Fruit fly (Drosophila melanogaster) whole organism, pupa: ENCODE data around the gene ind.

Experiments
- CG10348 ChIP-seq: fragments of 200-800 bp; sonication (Bioruptor generic); IDR thresholded peaks from 2 replicates; pipeline ENCODE4 v1.3.6; 2022; ENCODE audit warnings: missing biosample characterization, missing genetic modification characterization
- CG12605 ChIP-seq: fragments of 200-800 bp; sonication (Bioruptor generic); IDR thresholded peaks from 2 replicates; pipeline ENCODE4 v1.3.6; 2022; ENCODE audit warnings: missing biosample characterization, missing genetic modification characterization
- CG13204 ChIP-seq: fragments of 200-800 bp; sonication (Bioruptor generic); optimal IDR thresholded peaks from 2 replicates; lab custom pipeline; 2018; ENCODE audit warnings: missing biosample characterization, mild to moderate bottlenecking, missing genetic modification characterization, moderate library complexity
- CG14655 ChIP-seq: fragments of 200-800 bp; sonication (Bioruptor generic); optimal IDR thresholded peaks from 3 replicates; lab custom pipeline; 2017; ENCODE audit warnings: mild to moderate bottlenecking, missing biosample characterization, missing genetic modification reagents, missing genetic modification characterization
- CG15710 ChIP-seq: fragments of 200-800 bp; sonication (Bioruptor generic); optimal IDR thresholded peaks from 2 replicates; lab custom pipeline; 2018; ENCODE audit warnings: missing biosample characterization, mild to moderate bottlenecking, missing genetic modification characterization, moderate library complexity
- CG17806 ChIP-seq: fragments of 200-800 bp; sonication (Bioruptor generic); optimal IDR thresholded peaks from 2 replicates; lab custom pipeline; 2018; ENCODE audit warnings: missing biosample characterization, mild to moderate bottlenecking, missing genetic modification characterization, moderate library complexity
- CG32121 ChIP-seq: fragments of 200-800 bp; sonication (Bioruptor generic); IDR thresholded peaks from 2 replicates; pipeline ENCODE4 v1.3.6; 2022; ENCODE audit warnings: missing biosample characterization, missing genetic modification characterization
- CG34367 ChIP-seq: fragments of 200-800 bp; sonication (Bioruptor generic); optimal IDR thresholded peaks from 2 replicates; lab custom pipeline; 2018; ENCODE audit warnings: missing biosample characterization, mild to moderate bottlenecking, missing genetic modification characterization
- CG4496 ChIP-seq: fragments of 200-800 bp; sonication (Bioruptor generic); IDR thresholded peaks from 3 replicates; pipeline ENCODE4 v1.3.6; 2022; ENCODE audit warnings: missing biosample characterization, missing genetic modification characterization
- CG8159 ChIP-seq: fragments of 200-800 bp; sonication (Bioruptor generic); optimal IDR thresholded peaks from 3 replicates; lab custom pipeline; 2018; ENCODE audit warnings: missing biosample characterization, mild to moderate bottlenecking, missing genetic modification characterization, moderate library complexity
- CG8301 ChIP-seq: fragments of 200-800 bp; sonication (Bioruptor generic); optimal IDR thresholded peaks from 2 replicates; lab custom pipeline; 2018; ENCODE audit warnings: missing biosample characterization, mild to moderate bottlenecking, missing genetic modification characterization
- CG9948 ChIP-seq: fragments of 200-800 bp; sonication (Bioruptor generic); optimal IDR thresholded peaks from 2 replicates; lab custom pipeline; 2018; ENCODE audit warnings: missing biosample characterization, mild to moderate bottlenecking, missing genetic modification characterization, moderate library complexity
- D1 ChIP-seq: fragments of 200-800 bp; sonication (Bioruptor generic); optimal IDR thresholded peaks from 2 replicates; lab custom pipeline; 2018; ENCODE audit warnings: missing biosample characterization, mild to moderate bottlenecking, missing genetic modification characterization, moderate library complexity
- EcR ChIP-seq: fragments of 200-800 bp; sonication (Bioruptor generic); optimal IDR thresholded peaks from 3 replicates; lab custom pipeline; 2019; ENCODE audit warnings: missing biosample characterization, missing genetic modification characterization, mild to moderate bottlenecking, moderate library complexity, missing genetic modification reagents
- Ets98B ChIP-seq: fragments of 200-800 bp; sonication (Bioruptor generic); IDR thresholded peaks from 2 replicates; pipeline ENCODE4 v1.3.6; 2022; ENCODE audit warnings: missing biosample characterization, missing genetic modification characterization
- Pif1A ChIP-seq: fragments of 200-800 bp; sonication (Bioruptor generic); optimal IDR thresholded peaks from 3 replicates; lab custom pipeline; 2016; ENCODE audit warnings: missing biosample characterization, missing genetic modification characterization
- Pif1B ChIP-seq: fragments of 200-800 bp; sonication (Bioruptor generic); optimal IDR thresholded peaks from 3 replicates; lab custom pipeline; 2016; ENCODE audit warnings: missing biosample characterization, missing genetic modification characterization
- Snoo ChIP-seq: fragments of 200-800 bp; sonication (Bioruptor generic); optimal IDR thresholded peaks from 3 replicates; lab custom pipeline; 2017; ENCODE audit warnings: missing biosample characterization, mild to moderate bottlenecking, missing genetic modification characterization, inconsistent platforms
- fd96Ca ChIP-seq: fragments of 200-800 bp; sonication (Bioruptor generic); IDR thresholded peaks from 3 replicates; pipeline ENCODE4 v1.3.6; 2022; ENCODE audit warnings: missing biosample characterization, missing genetic modification characterization
- gl ChIP-seq: fragments of 200-800 bp; sonication (Bioruptor generic); optimal IDR thresholded peaks from 2 replicates; lab custom pipeline; 2018; ENCODE audit warnings: missing biosample characterization, mild to moderate bottlenecking, missing genetic modification characterization
- rn ChIP-seq: fragments of 200-800 bp; sonication (Bioruptor generic); IDR thresholded peaks from 2 replicates; pipeline ENCODE4 v1.3.6; 2022; ENCODE audit warnings: missing biosample characterization, missing genetic modification characterization

Gene ind

DNA sequence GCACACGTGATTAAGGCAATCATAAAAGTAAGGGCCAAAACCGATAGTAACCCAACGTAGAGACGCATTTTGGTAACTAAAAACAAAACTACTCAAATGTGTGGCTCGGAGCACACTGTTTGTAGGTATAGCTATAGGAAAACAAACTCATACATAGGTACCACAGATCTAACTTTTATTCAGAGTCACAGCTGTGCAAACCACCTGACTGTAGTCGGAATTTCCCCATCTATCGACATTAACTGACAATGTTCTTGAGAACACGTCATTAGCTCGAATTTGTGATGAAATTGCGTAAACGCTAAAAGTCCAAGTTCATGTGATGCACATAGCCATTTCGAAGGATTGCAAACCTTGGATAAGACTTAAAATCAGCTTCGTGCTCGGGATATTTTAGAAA, 5.7 kb upstream of the ind start, which contains the start of gene CG43678:
Gene CG43678, minus strand, starts transcription at position 101 of the 400 bp plus-strand sequence.
- TF ChIP-seq CG10348 (GFP tag; lab: Robert Waterston, UW) (no peak), CG13204 (GFP tag; lab: Kevin White, UChicago) (no peak), rn (GFP tag; lab: Robert Waterston, UW) (no peak), Pif1B (GFP tag; lab: Kevin White, UChicago) (no peak), CG4496 (GFP tag; lab: Robert Waterston, UW) (no peak), CG9948 (no peak), CG8159 (tag; lab: Kevin White, UChicago) (no peak), CG17806 (tag; lab: Kevin White, UChicago) (no peak), Ets98B (no peak), CG14655 (GFP tag; lab: Kevin White, UChicago) (no peak), D1 (tag; lab: Kevin White, UChicago) (no peak)

DNA sequence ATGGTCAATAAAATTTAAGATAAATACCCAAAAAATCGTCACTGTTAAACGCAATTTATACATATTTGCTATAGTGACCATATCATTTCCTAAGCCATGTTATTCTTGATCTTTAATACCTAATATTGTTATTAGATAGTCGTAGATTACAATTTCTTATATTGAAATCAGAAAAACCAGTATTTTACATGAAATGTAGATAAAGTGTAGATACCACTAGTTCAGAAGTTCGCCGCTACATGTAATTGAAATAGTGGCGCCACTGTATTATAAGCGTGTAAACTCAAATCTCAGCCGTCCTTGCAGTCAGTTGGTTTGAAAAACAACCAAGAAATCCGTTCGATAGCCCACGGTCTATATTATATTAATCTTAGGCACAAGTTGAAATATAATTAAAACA, 4.4 kb upstream of the ind start:
- TF ChIP-seq CG8301 (tag; lab: Kevin White, UChicago): no peak
- TF ChIP-seq Pif1A (GFP tag; lab: Kevin White, UChicago): no peak
- TF ChIP-seq CG17806 (tag; lab: Kevin White, UChicago): no peak
- no peak for TF ChIP-seq CG10348 (GFP tag; lab: Robert Waterston, UW)
- no peak for TF ChIP-seq CG8159 (tag; lab: Kevin White, UChicago)
- no peak for TF ChIP-seq CG32121 (GFP tag; lab: Robert Waterston, UW)
- TF ChIP-seq fd96Ca (GFP tag; lab: Robert Waterston, UW): no peak
- TF ChIP-seq Pif1B (GFP tag; lab: Kevin White, UChicago): no peak
- no peak for TF ChIP-seq CG12605
- no peak for TF ChIP-seq CG4496 (GFP tag; lab: Robert Waterston, UW)
- TF ChIP-seq EcR (GFP tag; lab: Kevin White, UChicago): no peak
- TF ChIP-seq CG34367 (tag; lab: Kevin White, UChicago): no peak
- no peak for TF ChIP-seq rn (GFP tag; lab: Robert Waterston, UW)
- TF ChIP-seq D1 (tag; lab: Kevin White, UChicago): no peak
- no peak for TF ChIP-seq Snoo (tag; lab: Kevin White, UChicago)
- TF ChIP-seq CG9948: no peak
- TF ChIP-seq CG14655 (GFP tag; lab: Kevin White, UChicago): no peak
- no peak for TF ChIP-seq CG15710 (tag; lab: Kevin White, UChicago)

DNA sequence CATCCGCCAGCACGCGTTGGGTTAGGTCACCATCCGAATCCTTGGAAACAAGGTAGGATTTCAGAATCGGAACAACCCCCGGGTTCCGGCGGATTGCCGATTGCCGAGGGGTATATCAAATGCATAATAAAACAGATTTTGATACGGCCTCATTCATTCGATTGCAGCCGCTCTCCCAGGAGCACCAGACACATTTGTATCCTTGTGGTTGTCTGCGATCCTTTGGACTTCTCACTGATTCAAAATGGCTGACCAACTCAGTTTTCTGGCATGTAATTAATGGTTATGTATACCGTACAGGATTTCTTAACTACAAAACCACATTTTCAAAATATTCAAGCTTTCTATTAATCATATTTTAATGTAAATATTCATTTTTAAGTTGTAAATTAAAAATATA, 3.9 kb upstream of the ind start:
- TF ChIP-seq Pif1A (GFP tag; lab: Kevin White, UChicago): no peak

DNA sequence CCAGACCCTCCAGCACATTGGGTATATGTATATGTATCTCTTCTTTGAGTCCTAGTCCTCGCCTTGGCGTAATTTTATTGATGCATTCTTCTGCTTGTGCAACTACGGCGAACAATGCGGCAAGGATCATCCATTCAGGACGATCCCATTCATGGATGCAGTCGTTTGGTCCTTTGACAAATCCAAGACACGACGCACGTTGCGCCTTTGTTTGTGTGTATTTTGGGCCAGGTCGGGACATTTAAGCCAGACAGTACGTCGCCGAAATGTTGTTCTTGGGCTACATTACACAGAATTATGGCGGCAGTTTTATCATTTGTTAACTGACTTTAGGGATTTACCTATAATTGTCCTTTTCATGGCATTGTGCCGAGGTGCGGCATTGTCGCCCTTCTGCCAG, 1.4 kb upstream of the ind start:
- no peak for TF ChIP-seq EcR (GFP tag; lab: Kevin White, UChicago)
- TF ChIP-seq Pif1B (GFP tag; lab: Kevin White, UChicago): no peak
- TF ChIP-seq Ets98B: no peak
- TF ChIP-seq CG10348 (GFP tag; lab: Robert Waterston, UW): no peak
- TF ChIP-seq fd96Ca (GFP tag; lab: Robert Waterston, UW): no peak

DNA sequence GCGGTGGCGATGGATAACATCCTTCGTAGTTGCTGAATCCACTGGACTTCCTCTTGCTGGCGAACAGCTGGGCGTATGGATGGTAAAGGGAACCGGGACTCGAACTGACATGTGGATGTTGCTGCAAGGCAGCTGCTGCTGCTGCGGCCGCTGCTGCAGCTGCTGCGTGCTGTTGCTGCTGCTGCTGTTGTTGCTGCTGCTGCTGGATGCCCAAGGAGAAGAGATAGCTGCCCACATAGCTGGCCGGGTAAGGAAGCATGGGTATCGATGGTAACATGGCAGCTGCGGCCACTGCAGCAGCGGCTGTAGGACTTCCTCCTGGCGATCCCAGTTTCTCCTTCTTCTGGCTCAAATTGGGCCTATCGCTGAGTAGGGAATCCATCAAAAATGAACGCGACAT, 259 bp downstream of the ind start:
- TF ChIP-seq rn (GFP tag; lab: Robert Waterston, UW): no peak
- TF ChIP-seq CG8301 (tag; lab: Kevin White, UChicago): no peak
- TF ChIP-seq Pif1B (GFP tag; lab: Kevin White, UChicago): no peak
- TF ChIP-seq fd96Ca (GFP tag; lab: Robert Waterston, UW): no peak
- no peak for TF ChIP-seq Pif1A (GFP tag; lab: Kevin White, UChicago)
- no peak for TF ChIP-seq EcR (GFP tag; lab: Kevin White, UChicago)
- no peak for TF ChIP-seq CG12605
- TF ChIP-seq CG4496 (GFP tag; lab: Robert Waterston, UW): no peak
- no peak for TF ChIP-seq CG17806 (tag; lab: Kevin White, UChicago)
- no peak for TF ChIP-seq CG34367 (tag; lab: Kevin White, UChicago)
- no peak for TF ChIP-seq D1 (tag; lab: Kevin White, UChicago)
- no peak for TF ChIP-seq CG8159 (tag; lab: Kevin White, UChicago)
- no peak for TF ChIP-seq CG13204 (GFP tag; lab: Kevin White, UChicago)
- TF ChIP-seq CG14655 (GFP tag; lab: Kevin White, UChicago): no peak
- no peak for TF ChIP-seq CG32121 (GFP tag; lab: Robert Waterston, UW)
- no peak for TF ChIP-seq CG9948

DNA sequence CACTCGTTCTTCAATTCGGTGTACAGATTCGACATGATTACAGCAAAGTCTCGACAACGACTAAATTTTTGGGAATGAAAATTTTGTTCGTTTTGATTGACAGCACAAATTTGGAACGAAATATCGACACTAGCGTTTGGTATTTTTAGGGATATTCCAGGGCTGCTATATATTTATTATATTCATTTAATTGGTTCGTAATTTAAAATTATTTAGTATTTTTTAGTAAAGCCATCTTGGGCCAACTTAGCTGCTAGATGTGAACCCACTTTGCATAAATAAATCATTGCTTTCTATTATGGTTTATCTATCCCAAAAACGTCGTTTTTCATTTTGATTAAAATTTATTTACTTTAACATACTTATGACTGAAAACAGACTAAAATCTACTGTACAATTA, 1.3 kb downstream of the ind start, which contains the start of gene Rpn12R:
Gene Rpn12R, minus strand, starts transcription at position 101 of the 400 bp plus-strand sequence.
- no peak for TF ChIP-seq Pif1A (GFP tag; lab: Kevin White, UChicago)
- TF ChIP-seq CG8159 (tag; lab: Kevin White, UChicago): no peak
- no peak for TF ChIP-seq CG13204 (GFP tag; lab: Kevin White, UChicago)
- TF ChIP-seq CG32121 (GFP tag; lab: Robert Waterston, UW): no peak
- no peak for TF ChIP-seq gl (tag; lab: Kevin White, UChicago)
- TF ChIP-seq Snoo (tag; lab: Kevin White, UChicago): no peak
- TF ChIP-seq rn (GFP tag; lab: Robert Waterston, UW): no peak
- no peak for TF ChIP-seq D1 (tag; lab: Kevin White, UChicago)
- TF ChIP-seq CG15710 (tag; lab: Kevin White, UChicago): no peak
- TF ChIP-seq CG10348 (GFP tag; lab: Robert Waterston, UW): no peak
- no peak for TF ChIP-seq fd96Ca (GFP tag; lab: Robert Waterston, UW)
- TF ChIP-seq Ets98B: no peak
- TF ChIP-seq EcR (GFP tag; lab: Kevin White, UChicago): no peak
- TF ChIP-seq CG12605: no peak
- no peak for TF ChIP-seq CG17806 (tag; lab: Kevin White, UChicago)
- no peak for TF ChIP-seq CG8301 (tag; lab: Kevin White, UChicago)
